Worm (Caenorhabditis elegans) whole organism, L1 larva: ENCODE results near the gene F35D2.1.

Source experiments
- C04F5.9 ChIP-seq: sonication (generic microtip); optimal IDR thresholded peaks from 2 replicates; lab custom pipeline; 2016; ENCODE audit warnings: missing genetic modification characterization, missing compliant biosample characterization
- C34B4.2 ChIP-seq: sonication (generic microtip); optimal IDR thresholded peaks from 2 replicates; lab custom pipeline; 2017; ENCODE audit warnings: mild to moderate bottlenecking, missing genetic modification characterization, missing compliant biosample characterization
- aly-2 ChIP-seq: fragments of 150-350 bp; optimal IDR thresholded peaks from 2 replicates; lab custom pipeline; 2014; ENCODE audit warnings: missing biosample characterization, missing genetic modification characterization
- ama-1 ChIP-seq: fragments of 150-350 bp; optimal IDR thresholded peaks from 2 replicates; lab custom pipeline; 2014
- blmp-1 ChIP-seq: fragments of 150-350 bp; optimal IDR thresholded peaks from 2 replicates; lab custom pipeline; 2014; ENCODE audit warnings: missing biosample characterization, missing genetic modification characterization
- ceh-8 ChIP-seq: fragments of 200-800 bp; sonication (Bioruptor generic); optimal IDR thresholded peaks from 2 replicates; lab custom pipeline; 2018; ENCODE audit warnings: mild to moderate bottlenecking, missing genetic modification characterization, moderate library complexity, missing compliant biosample characterization
- efl-1 ChIP-seq, 4 experiments: fragments of 150-350 bp; optimal IDR thresholded peaks in 3 of 4; peaks in 1 of 4; 1 replicate in 1 of 4; 2 replicates in 3 of 4; lab custom pipeline; 2014; ENCODE audit warnings: missing biosample characterization in 2 of 4, missing genetic modification characterization in 2 of 4, missing genetic modification reagents in 2 of 4
- egl-27 ChIP-seq, 2 experiments: fragments of 150-350 bp in 1 of 2; sonication (generic microtip); optimal IDR thresholded peaks; 3 replicates each; lab custom pipeline; 2017 to 2018; ENCODE audit warnings: missing biosample characterization in 2 of 2, missing genetic modification characterization in 2 of 2, missing genetic modification reagents in 2 of 2
- elt-2 ChIP-seq: sonication (generic microtip); optimal IDR thresholded peaks from 2 replicates; lab custom pipeline; 2016; ENCODE audit warnings: missing genetic modification characterization, mild to moderate bottlenecking, inconsistent platforms, missing compliant biosample characterization, missing genetic modification reagents
- ets-5 ChIP-seq: fragments of 200-800 bp; sonication (Bioruptor generic); IDR thresholded peaks from 2 replicates; pipeline ENCODE4 v1.3.6; 2022; ENCODE audit warnings: missing genetic modification characterization, missing compliant biosample characterization
- fkh-10 ChIP-seq: sonication (generic microtip); optimal IDR thresholded peaks from 2 replicates; lab custom pipeline; 2017; ENCODE audit warnings: missing biosample characterization, missing genetic modification reagents, missing genetic modification characterization
- grh-1 ChIP-seq: fragments of 200-800 bp; sonication (Bioruptor generic); IDR thresholded peaks from 2 replicates; pipeline ENCODE4 v1.3.6; 2022; ENCODE audit warnings: missing genetic modification reagents, missing genetic modification characterization, missing compliant biosample characterization
- hlh-17 ChIP-seq: fragments of 200-800 bp; sonication (Bioruptor generic); optimal IDR thresholded peaks from 2 replicates; lab custom pipeline; 2018; ENCODE audit warnings: missing genetic modification characterization, mild to moderate bottlenecking, missing compliant biosample characterization, moderate library complexity, borderline replicate concordance
- hlh-4 ChIP-seq: sonication (generic microtip); optimal IDR thresholded peaks from 2 replicates; lab custom pipeline; 2016; ENCODE audit warnings: mild to moderate bottlenecking, missing genetic modification characterization, missing compliant biosample characterization
- lin-14 ChIP-seq: fragments of 200-800 bp; sonication (Bioruptor generic); optimal IDR thresholded peaks from 2 replicates; lab custom pipeline; 2018; ENCODE audit warnings: mild to moderate bottlenecking, missing genetic modification characterization, moderate library complexity, missing compliant biosample characterization
- lin-35 ChIP-seq, 2 experiments: fragments of 150-350 bp; optimal IDR thresholded peaks; 2 replicates each; lab custom pipeline; 2014; ENCODE audit warnings: missing biosample characterization in 2 of 2, missing genetic modification characterization in 2 of 2, missing genetic modification reagents in 2 of 2
- lsy-2 ChIP-seq, 2 experiments: fragments of 150-350 bp; optimal IDR thresholded peaks; 2 replicates each; lab custom pipeline; 2014; ENCODE audit warnings: missing biosample characterization in 2 of 2, missing genetic modification characterization in 2 of 2
- mdl-1 ChIP-seq, 2 experiments: fragments of 150-350 bp; optimal IDR thresholded peaks; 2 replicates each; lab custom pipeline; 2014 to 2017; ENCODE audit warnings: missing biosample characterization in 2 of 2, missing genetic modification characterization in 2 of 2, inconsistent platforms in 1 of 2
- mep-1 ChIP-seq: fragments of 150-350 bp; optimal IDR thresholded peaks from 2 replicates; lab custom pipeline; 2014; ENCODE audit warnings: missing biosample characterization, missing genetic modification characterization
- nhr-28 ChIP-seq: fragments of 150-350 bp; optimal IDR thresholded peaks from 2 replicates; lab custom pipeline; 2014; ENCODE audit warnings: missing biosample characterization, missing genetic modification characterization
- nhr-47 ChIP-seq: sonication (generic microtip); optimal IDR thresholded peaks from 2 replicates; lab custom pipeline; 2016; ENCODE audit warnings: mild to moderate bottlenecking, missing genetic modification characterization, moderate library complexity, missing compliant biosample characterization
- nhr-85 ChIP-seq: sonication (generic microtip); peaks from one replicate; lab custom pipeline; 2016; ENCODE audit warnings: missing genetic modification characterization, inconsistent platforms, missing compliant biosample characterization
- nhr-90 ChIP-seq: sonication (generic microtip); optimal IDR thresholded peaks from 2 replicates; lab custom pipeline; 2016; ENCODE audit warnings: mild to moderate bottlenecking, missing genetic modification characterization, missing compliant biosample characterization; ENCODE audit not compliant: poor library complexity
- pag-3 ChIP-seq: sonication (generic microtip); optimal IDR thresholded peaks from 2 replicates; lab custom pipeline; 2017; ENCODE audit warnings: missing genetic modification characterization, mild to moderate bottlenecking, missing compliant biosample characterization, antibody characterized with exemption, borderline replicate concordance; ENCODE audit not compliant: insufficient read depth
- pax-3 ChIP-seq: fragments of 200-800 bp; sonication (Bioruptor generic); optimal IDR thresholded peaks from 2 replicates; lab custom pipeline; 2018; ENCODE audit warnings: mild to moderate bottlenecking, missing genetic modification characterization, moderate library complexity, missing compliant biosample characterization
- pqm-1 ChIP-seq: sonication (generic microtip); optimal IDR thresholded peaks from 3 replicates; lab custom pipeline; 2017; ENCODE audit warnings: missing biosample characterization, missing genetic modification characterization
- snu-23 ChIP-seq: sonication (generic microtip); optimal IDR thresholded peaks from 2 replicates; lab custom pipeline; 2016; ENCODE audit warnings: missing genetic modification characterization, missing compliant biosample characterization
- sox-4 ChIP-seq: sonication (generic microtip); optimal IDR thresholded peaks from 2 replicates; lab custom pipeline; 2016; ENCODE audit warnings: missing genetic modification characterization, missing compliant biosample characterization
- sptf-1 ChIP-seq: fragments of 150-350 bp; optimal IDR thresholded peaks from 2 replicates; lab custom pipeline; 2014; ENCODE audit warnings: missing biosample characterization, missing genetic modification characterization
- tbx-2 ChIP-seq: sonication (generic microtip); optimal IDR thresholded peaks from 2 replicates; lab custom pipeline; 2016; ENCODE audit warnings: missing genetic modification characterization, missing compliant biosample characterization
- unc-30 ChIP-seq: sonication (generic microtip); optimal IDR thresholded peaks from 2 replicates; lab custom pipeline; 2017; ENCODE audit warnings: missing biosample characterization, missing genetic modification characterization
- ztf-11 ChIP-seq, 2 experiments: sonication (generic microtip); optimal IDR thresholded peaks; 2 replicates each; lab custom pipeline; 2016 to 2017; ENCODE audit warnings: missing genetic modification characterization in 2 of 2, missing biosample characterization in 1 of 2, missing compliant biosample characterization in 1 of 2
- ztf-4 ChIP-seq: fragments of 150-350 bp; optimal IDR thresholded peaks from 2 replicates; lab custom pipeline; 2014; ENCODE audit warnings: missing biosample characterization, missing genetic modification characterization

The F35D2.1 gene

ce11 chrII:7543808-7544207 lies 31.9 kb upstream of the F35D2.1 start, which contains the start of gene rol-8:
TSS of gene rol-8 (plus strand) at chrII:7544108.
- TF ChIP-seq unc-30 (tag; lab: Kevin White, UChicago) (no peak), blmp-1 (tag; lab: Kevin White, UChicago) (peak; percentile 9), lin-35 (GFP tag; optimal IDR thresholded peaks at IDR 0.05; lab: Kevin White, UChicago) (no peak)

- no peak for TF ChIP-seq pax-3
- TF ChIP-seq efl-1 (optimal IDR thresholded peaks at IDR 0.05; lab: Kevin White, UChicago), result no peak
- no peak for TF ChIP-seq efl-1 (GFP tag; optimal IDR thresholded peaks at IDR 0.05 in 1 of 2; lab: Kevin White, UChicago)
- TF ChIP-seq ceh-8 (GFP tag; lab: Kevin White, UChicago), result no peak
- TF ChIP-seq snu-23, result no peak
- no peak for TF ChIP-seq pag-3
- TF ChIP-seq nhr-28 (tag; lab: Kevin White, UChicago), result no peak
- TF ChIP-seq nhr-85 (tag; lab: Kevin White, UChicago), result no peak
- TF ChIP-seq sptf-1, result no peak
- no peak for TF ChIP-seq nhr-47 (tag; lab: Kevin White, UChicago)
- TF ChIP-seq, all 84 proteins: peak for 0
These were observed 30.9 kb upstream of the F35D2.1 start for ce11 chrII:7544782-7545181.

- TF ChIP-seq hlh-4 (tag; lab: Kevin White, UChicago), result no peak
- peak; percentile 85 for TF ChIP-seq ama-1 (lab: Kevin White, UChicago)
- peak; percentile 97 for TF ChIP-seq blmp-1 (tag; lab: Kevin White, UChicago)
- peak; percentile 17 for TF ChIP-seq ztf-4 (tag; lab: Kevin White, UChicago)
- TF ChIP-seq, all 84 proteins: peak for 3
These were observed 30.4 kb upstream of the F35D2.1 start for ce11 chrII:7545364-7545763.

DNA sequence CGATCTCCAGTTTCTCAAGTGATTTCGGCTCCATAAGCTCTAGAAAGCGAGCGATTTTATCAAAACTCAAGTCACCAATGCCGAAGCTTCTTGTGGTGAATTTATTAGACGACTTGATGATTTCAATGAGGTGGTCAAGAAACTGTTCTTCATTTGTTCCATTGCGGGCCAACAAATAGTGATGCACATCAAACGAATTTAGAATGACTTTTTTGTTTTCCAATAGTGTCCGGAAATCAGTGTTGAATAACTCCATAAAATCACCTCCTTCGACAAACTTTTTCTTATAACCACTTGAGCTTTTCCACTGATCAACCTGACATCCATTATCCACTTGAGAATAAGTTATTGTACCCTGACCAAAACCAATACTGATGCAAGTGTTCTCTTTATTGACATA lies 28.4 kb upstream of the F35D2.1 start:
- TF ChIP-seq egl-27 (tag; optimal IDR thresholded peaks at IDR 0.05; lab: Kevin White, UChicago), result no peak
- no peak for TF ChIP-seq elt-2 (tag; lab: Kevin White, UChicago)
- TF ChIP-seq grh-1 (GFP tag; lab: Robert Waterston, UW), result no peak
- TF ChIP-seq C04F5.9 (tag; lab: Kevin White, UChicago), result no peak
- no peak for TF ChIP-seq mdl-1 (tag; optimal IDR thresholded peaks at IDR 0.05; lab: Kevin White, UChicago)
- TF ChIP-seq fkh-10, result no peak
- no peak for TF ChIP-seq ztf-11 (tag; optimal IDR thresholded peaks at IDR 0.05; lab: Kevin White, UChicago)
- TF ChIP-seq mep-1 (tag; lab: Kevin White, UChicago), result no peak
- TF ChIP-seq aly-2, result no peak
- no peak for TF ChIP-seq tbx-2 (tag; lab: Kevin White, UChicago)
- TF ChIP-seq lin-14 (GFP tag; lab: Kevin White, UChicago), result no peak
- TF ChIP-seq hlh-17 (GFP tag; lab: Kevin White, UChicago), result no peak
- no peak for TF ChIP-seq nhr-90 (tag; lab: Kevin White, UChicago)
- no peak for TF ChIP-seq sox-4 (tag; lab: Kevin White, UChicago)
- TF ChIP-seq ets-5 (GFP tag; lab: Robert Waterston, UW), result no peak
- no peak for TF ChIP-seq C34B4.2 (tag; lab: Kevin White, UChicago)
- no peak for TF ChIP-seq hlh-4 (tag; lab: Kevin White, UChicago)
- no peak for TF ChIP-seq lsy-2 (tag; optimal IDR thresholded peaks at IDR 0.05; lab: Kevin White, UChicago)
- TF ChIP-seq nhr-28 (tag; lab: Kevin White, UChicago), result no peak
- TF ChIP-seq, all 84 proteins: peak for 0

- no peak for TF ChIP-seq sox-4 (tag; lab: Kevin White, UChicago)
- no peak for TF ChIP-seq pqm-1 (tag; lab: Kevin White, UChicago)
These were observed 27.7 kb upstream of the F35D2.1 start, which contains the start of gene fbxa-224 for ce11 chrII:7548044-7548443. TSS of gene fbxa-224 (minus strand) at chrII:7548144.
